Worm (Caenorhabditis elegans): Measurements from ENCODE around the gene C33D9.3.
A peak's percentile ranks its signal among the peaks of the same experiment; 100 is the strongest.

The C33D9.3 gene

DNA sequence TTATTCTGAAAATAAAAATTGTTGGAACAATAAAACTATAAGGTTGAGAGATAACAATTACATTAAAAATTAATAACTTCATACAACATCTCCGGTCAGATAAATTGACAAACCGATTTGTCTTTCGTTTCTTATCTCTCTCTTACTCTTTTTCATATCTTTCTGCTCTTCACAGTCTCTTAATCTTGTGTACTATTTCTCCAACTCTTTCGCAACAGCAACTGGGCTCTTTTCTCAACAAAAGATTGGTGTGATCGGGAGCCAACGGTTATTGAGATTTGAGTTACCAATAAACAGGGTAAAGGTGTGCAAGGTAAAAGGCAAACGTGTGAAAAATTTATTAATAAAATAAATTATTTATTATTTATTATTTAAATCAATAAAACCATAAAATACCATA is 6.1 kb downstream of the C33D9.3 start, which contains the start of gene C33D9.8:
TSS of gene C33D9.8 (minus strand) at position 99 of the 400 bp plus-strand sequence.
- no peak for TF ChIP-seq hmg-4 (GFP tag; optimal IDR thresholded peaks at IDR 0.05)
- TF ChIP-seq tbx-11 (GFP tag; IDR thresholded peaks at IDR 0.05), result no peak
- TF ChIP-seq ceh-36 (tag; optimal IDR thresholded peaks at IDR 0.05), result no peak
- no peak for TF ChIP-seq ets-7 (tag; optimal IDR thresholded peaks at IDR 0.05)
- TF ChIP-seq ama-1 (optimal IDR thresholded peaks at IDR 0.05), result no peak
- no peak for TF ChIP-seq F13C5.2 (tag; optimal IDR thresholded peaks at IDR 0.05)
- no peak for TF ChIP-seq hmbx-1 (tag; optimal IDR thresholded peaks at IDR 0.05)
- TF ChIP-seq pes-1 (GFP tag; IDR thresholded peaks at IDR 0.05), result no peak
- no peak for TF ChIP-seq flt-1 (GFP tag; IDR thresholded peaks at IDR 0.05)
- TF ChIP-seq ceh-13 (GFP tag; optimal IDR thresholded peaks at IDR 0.05), result no peak
- TF ChIP-seq tbx-37 (GFP tag; conservative IDR thresholded peaks at IDR 0.05), result no peak

ce11 chrIV:8784855-8785327 is 7.8 kb downstream of the C33D9.3 start, which contains the start of gene C33D9.13:
Gene C33D9.13, minus strand, starts transcription at chrIV:8785277.
- TF ChIP-seq ama-1 (optimal IDR thresholded peaks at IDR 0.05), result no peak

- peak; percentile 35 for TF ChIP-seq aly-1 (tag; optimal IDR thresholded peaks at IDR 0.05)
- TF ChIP-seq ceh-36 (tag; optimal IDR thresholded peaks at IDR 0.05), result no peak
- peak; percentile 33 for TF ChIP-seq F13C5.2 (tag; optimal IDR thresholded peaks at IDR 0.05)
- TF ChIP-seq B0310.2 (tag; optimal IDR thresholded peaks at IDR 0.05), result no peak
- peak; percentile 96 for TF ChIP-seq hmg-4 (GFP tag; optimal IDR thresholded peaks at IDR 0.05)
- no peak for TF ChIP-seq tbx-11 (GFP tag; IDR thresholded peaks at IDR 0.05)
- TF ChIP-seq pes-1 (GFP tag; IDR thresholded peaks at IDR 0.05), result no peak
- no peak for TF ChIP-seq hmbx-1 (tag; optimal IDR thresholded peaks at IDR 0.05)
- TF ChIP-seq hnd-1 (tag; optimal IDR thresholded peaks at IDR 0.05), result no peak
- no peak for TF ChIP-seq ceh-13 (GFP tag; optimal IDR thresholded peaks at IDR 0.05)
- no peak for TF ChIP-seq ets-7 (tag; optimal IDR thresholded peaks at IDR 0.05)
- TF ChIP-seq ama-1 (optimal IDR thresholded peaks at IDR 0.05), result no peak
- 0 out of 2 replicates have a peak, but pooled peaks have one; percentile 23 for TF ChIP-seq sea-1 (GFP tag; conservative IDR thresholded peaks at IDR 0.05)
- no peak for TF ChIP-seq tra-4 (tag; optimal IDR thresholded peaks at IDR 0.05)
- TF ChIP-seq flt-1 (GFP tag; IDR thresholded peaks at IDR 0.05), result 0 out of 2 replicates have a peak, but pooled peaks have one; percentile 6
- TF ChIP-seq scrt-1 (GFP tag; IDR thresholded peaks at IDR 0.05), result 0 out of 2 replicates have a peak, but pooled peaks have one; percentile 31
- TF ChIP-seq tbx-37 (GFP tag; conservative IDR thresholded peaks at IDR 0.05), result no peak
Measured at ce11 chrIV:8782172-8782571, 10.5 kb downstream of the C33D9.3 start.

ce11 chrIV:8778045-8778444 is 14.7 kb downstream of the C33D9.3 start, which contains the start of gene C33D9.6:
Gene C33D9.6, minus strand, starts transcription at chrIV:8778145.
- TF ChIP-seq tbx-37 (GFP tag; conservative IDR thresholded peaks at IDR 0.05) (no peak), ceh-13 (GFP tag; optimal IDR thresholded peaks at IDR 0.05) (no peak), ets-7 (tag; optimal IDR thresholded peaks at IDR 0.05) (no peak), hmbx-1 (tag; optimal IDR thresholded peaks at IDR 0.05) (no peak), ama-1 (optimal IDR thresholded peaks at IDR 0.05) (no peak), flt-1 (GFP tag; IDR thresholded peaks at IDR 0.05) (no peak), pes-1 (GFP tag; IDR thresholded peaks at IDR 0.05) (no peak), hnd-1 (tag; optimal IDR thresholded peaks at IDR 0.05) (no peak), F13C5.2 (tag; optimal IDR thresholded peaks at IDR 0.05) (no peak), sea-1 (GFP tag; conservative IDR thresholded peaks at IDR 0.05) (no peak)

- TF ChIP-seq flt-1 (GFP tag; IDR thresholded peaks at IDR 0.05) (no peak), B0310.2 (tag; optimal IDR thresholded peaks at IDR 0.05) (no peak), tbx-37 (GFP tag; conservative IDR thresholded peaks at IDR 0.05) (no peak), pes-1 (GFP tag; IDR thresholded peaks at IDR 0.05) (no peak), hmg-4 (GFP tag; optimal IDR thresholded peaks at IDR 0.05) (no peak), scrt-1 (GFP tag; IDR thresholded peaks at IDR 0.05) (no peak), ama-1 (optimal IDR thresholded peaks at IDR 0.05) (peak; percentile 93)
Measured at ce11 chrIV:8772800-8773256, 19.9 kb downstream of the C33D9.3 start, which contains the start of gene F20C5.6. Gene F20C5.6, minus strand, starts transcription at chrIV:8773206.

DNA sequence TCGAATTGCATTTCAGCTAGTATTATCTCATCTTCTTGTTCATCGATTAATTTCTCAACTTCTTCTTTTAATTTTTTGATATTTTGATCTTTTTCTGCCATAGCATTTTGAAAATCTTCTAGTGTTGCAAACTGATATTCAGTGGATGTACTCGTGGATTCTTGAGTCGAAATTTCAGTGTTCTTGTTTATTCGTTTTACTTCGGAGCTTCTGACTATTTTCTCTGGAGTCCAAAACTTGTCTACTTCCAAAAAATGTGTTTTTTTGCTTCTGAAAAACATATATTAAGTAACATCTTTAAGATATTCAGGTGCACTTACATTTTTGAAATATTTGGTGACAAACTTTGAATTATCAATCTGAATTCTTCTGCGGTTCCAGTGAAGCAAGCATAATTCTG is 23.2 kb downstream of the C33D9.3 start, which contains the start of gene F20C5.5:
TSS of gene F20C5.5 (minus strand) at position 101 of the 400 bp plus-strand sequence.
- TF ChIP-seq hmg-4 (GFP tag; optimal IDR thresholded peaks at IDR 0.05) (no peak), hnd-1 (tag; optimal IDR thresholded peaks at IDR 0.05) (no peak), F13C5.2 (tag; optimal IDR thresholded peaks at IDR 0.05) (no peak), B0310.2 (tag; optimal IDR thresholded peaks at IDR 0.05) (no peak), pes-1 (GFP tag; IDR thresholded peaks at IDR 0.05) (no peak), ets-7 (tag; optimal IDR thresholded peaks at IDR 0.05) (no peak), tra-4 (tag; optimal IDR thresholded peaks at IDR 0.05) (no peak), hmbx-1 (tag; optimal IDR thresholded peaks at IDR 0.05) (no peak), aly-1 (tag; optimal IDR thresholded peaks at IDR 0.05) (no peak), ama-1 (optimal IDR thresholded peaks at IDR 0.05) (no peak), tbx-37 (GFP tag; conservative IDR thresholded peaks at IDR 0.05) (no peak), tbx-11 (GFP tag; IDR thresholded peaks at IDR 0.05) (no peak), flt-1 (GFP tag; IDR thresholded peaks at IDR 0.05) (no peak), ceh-36 (tag; optimal IDR thresholded peaks at IDR 0.05) (no peak), scrt-1 (GFP tag; IDR thresholded peaks at IDR 0.05) (no peak), sea-1 (GFP tag; conservative IDR thresholded peaks at IDR 0.05) (no peak), ceh-13 (GFP tag; optimal IDR thresholded peaks at IDR 0.05) (no peak)

- no peak for TF ChIP-seq flt-1 (GFP tag; IDR thresholded peaks at IDR 0.05)
- no peak for TF ChIP-seq ets-7 (tag; optimal IDR thresholded peaks at IDR 0.05)
- TF ChIP-seq ceh-36 (tag; optimal IDR thresholded peaks at IDR 0.05), result no peak
- no peak for TF ChIP-seq ama-1 (optimal IDR thresholded peaks at IDR 0.05)
- no peak for TF ChIP-seq F13C5.2 (tag; optimal IDR thresholded peaks at IDR 0.05)
- no peak for TF ChIP-seq ceh-13 (GFP tag; optimal IDR thresholded peaks at IDR 0.05)
- TF ChIP-seq hmbx-1 (tag; optimal IDR thresholded peaks at IDR 0.05), result no peak
- TF ChIP-seq hnd-1 (tag; optimal IDR thresholded peaks at IDR 0.05), result no peak
- TF ChIP-seq pes-1 (GFP tag; IDR thresholded peaks at IDR 0.05), result no peak
- no peak for TF ChIP-seq tra-4 (tag; optimal IDR thresholded peaks at IDR 0.05)
- no peak for TF ChIP-seq sea-1 (GFP tag; conservative IDR thresholded peaks at IDR 0.05)
- TF ChIP-seq hmg-4 (GFP tag; optimal IDR thresholded peaks at IDR 0.05), result no peak
- no peak for TF ChIP-seq aly-1 (tag; optimal IDR thresholded peaks at IDR 0.05)
- TF ChIP-seq B0310.2 (tag; optimal IDR thresholded peaks at IDR 0.05), result no peak
- TF ChIP-seq tbx-11 (GFP tag; IDR thresholded peaks at IDR 0.05), result no peak
- TF ChIP-seq scrt-1 (GFP tag; IDR thresholded peaks at IDR 0.05), result no peak
- no peak for TF ChIP-seq tbx-37 (GFP tag; conservative IDR thresholded peaks at IDR 0.05)
Measured at ce11 chrIV:8764567-8764966, 28.1 kb downstream of the C33D9.3 start, which contains the start of gene cdc-50.B. Gene cdc-50.B, plus strand, starts transcription at chrIV:8764867.
